Fruit fly (Drosophila melanogaster) whole organism: Measurements from ENCODE around the gene gukh.

Experiments used
- CG8478 ChIP-seq: fragments of >200 bp; optimal IDR thresholded peaks from 2 replicates; lab custom pipeline; 2018; ENCODE audit warnings: inconsistent platforms
- EcR ChIP-seq, 2 experiments: fragments of >200 bp; optimal IDR thresholded peaks; 2 replicates each; lab custom pipeline; 2017; ENCODE audit warnings: missing biosample characterization in 2 of 2, missing genetic modification characterization in 2 of 2, missing genetic modification reagents in 2 of 2
- pan ChIP-seq: fragments of >200 bp; optimal IDR thresholded peaks from 2 replicates; lab custom pipeline; 2017
- psq ChIP-seq: fragments of >200 bp; optimal IDR thresholded peaks from 2 replicates; lab custom pipeline; 2017
- usp ChIP-seq: fragments of >200 bp; optimal IDR thresholded peaks from 2 replicates; lab custom pipeline; 2017; ENCODE audit warnings: missing biosample characterization, missing genetic modification characterization, mixed read lengths

DNA sequence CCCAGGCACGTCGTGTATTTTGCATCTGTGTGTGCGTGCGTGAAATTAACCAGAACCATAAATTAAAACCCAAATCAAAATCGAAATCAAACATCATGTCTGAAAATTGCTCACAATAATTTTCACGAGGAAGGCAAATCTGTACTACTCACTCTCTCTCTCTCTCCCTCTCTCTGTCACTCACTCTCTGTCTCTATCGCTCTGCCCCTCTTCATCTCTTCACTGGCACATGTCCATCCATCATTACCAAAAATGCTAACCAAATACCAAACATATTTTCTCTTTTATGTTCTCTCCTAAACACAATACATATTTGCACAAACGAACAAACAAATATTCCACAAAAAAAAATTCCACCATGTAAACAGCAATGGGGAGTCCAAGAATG lies 31.6 kb downstream of the gukh start:
- TF ChIP-seq psq (lab: Kevin White, UChicago) (no peak), usp (no peak), EcR (GFP tag; optimal IDR thresholded peaks at IDR 0.05; lab: Kevin White, UChicago) (no peak), CG8478 (lab: Kevin White, UChicago) (no peak), pan (lab: Kevin White, UChicago) (no peak)
